Worm (Caenorhabditis elegans) whole organism, L1 larva: ENCODE data around the gene F14F7.4.

Experiments used
- lin-39 ChIP-seq: fragments of 150-350 bp; optimal IDR thresholded peaks from 2 replicates; lab custom pipeline; 2014; ENCODE audit warnings: missing biosample characterization, missing genetic modification reagents, missing genetic modification characterization
- mef-2 ChIP-seq: fragments of 150-350 bp; optimal IDR thresholded peaks from 2 replicates; lab custom pipeline; 2014; ENCODE audit warnings: missing biosample characterization, missing genetic modification characterization
- nhr-28 ChIP-seq: fragments of 150-350 bp; optimal IDR thresholded peaks from 2 replicates; lab custom pipeline; 2014; ENCODE audit warnings: missing biosample characterization, missing genetic modification characterization
- nhr-77 ChIP-seq: fragments of 150-350 bp; optimal IDR thresholded peaks from 2 replicates; lab custom pipeline; 2014; ENCODE audit warnings: missing biosample characterization, missing genetic modification characterization
- nhr-90 ChIP-seq: sonication (generic microtip); optimal IDR thresholded peaks from 2 replicates; lab custom pipeline; 2016; ENCODE audit warnings: mild to moderate bottlenecking, missing genetic modification characterization, missing compliant biosample characterization; ENCODE audit not compliant: poor library complexity
- skn-1 ChIP-seq: fragments of 150-350 bp; optimal IDR thresholded peaks from 2 replicates; lab custom pipeline; 2014; ENCODE audit warnings: missing biosample characterization, missing genetic modification characterization
- unc-130 ChIP-seq: fragments of 150-350 bp; optimal IDR thresholded peaks from 2 replicates; lab custom pipeline; 2017; ENCODE audit warnings: missing biosample characterization, missing genetic modification characterization, inconsistent platforms
- unc-62 ChIP-seq: fragments of 150-350 bp; optimal IDR thresholded peaks from 2 replicates; lab custom pipeline; 2014; ENCODE audit warnings: missing biosample characterization, missing genetic modification reagents, missing genetic modification characterization

- TF ChIP-seq mef-2 (tag; lab: Kevin White, UChicago) (no peak), nhr-28 (tag; lab: Kevin White, UChicago) (no peak), unc-130 (tag; lab: Kevin White, UChicago) (no peak), nhr-77 (tag; lab: Kevin White, UChicago) (no peak), nhr-90 (tag; lab: Kevin White, UChicago) (no peak), skn-1 (tag; lab: Kevin White, UChicago) (no peak), unc-62 (GFP tag; lab: Kevin White, UChicago) (no peak), lin-39 (tag; lab: Kevin White, UChicago) (no peak)
Measured at ce11 chrIII:13000457-13000856, 29.1 kb downstream of the F14F7.4 start, which contains the start of gene ZK1010.8.
